Worm (Caenorhabditis elegans): ENCODE data around the gene ifd-1.

The ifd-1 gene

ce11 chrX:8817929-8818328 is 6.3 kb downstream of the ifd-1 start:
- TF ChIP-seq elt-2 (tag; optimal IDR thresholded peaks at IDR 0.05): peak; percentile 47
- TF ChIP-seq ceh-28 (tag; optimal IDR thresholded peaks at IDR 0.05): no peak
- TF ChIP-seq nhr-11 (tag; optimal IDR thresholded peaks at IDR 0.05): no peak
- TF ChIP-seq pha-4 (tag; optimal IDR thresholded peaks at IDR 0.05): peak; percentile 43
- no peak for TF ChIP-seq nhr-12 (tag; optimal IDR thresholded peaks at IDR 0.05)
- peak; percentile 15 for TF ChIP-seq pqm-1 (tag; optimal IDR thresholded peaks at IDR 0.05)

DNA sequence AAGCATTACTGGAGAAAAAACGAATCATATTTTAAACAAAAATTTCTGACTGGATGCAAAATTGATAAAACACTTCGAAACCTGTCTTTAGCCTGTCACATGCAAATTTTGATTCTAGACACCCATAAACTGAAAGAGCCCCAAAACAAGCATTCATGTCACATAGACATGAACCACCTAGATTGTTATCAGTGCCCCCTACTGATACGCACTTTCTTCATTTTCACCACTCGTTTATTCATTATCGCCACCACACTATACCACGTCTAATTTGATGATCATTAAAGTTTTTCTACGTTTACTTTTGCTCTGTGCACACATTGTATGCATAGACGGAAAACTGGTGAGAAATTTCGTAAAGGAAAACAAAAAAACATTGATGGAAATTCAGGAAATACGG is 12.3 kb downstream of the ifd-1 start, which contains the start of gene cnnm-2:
Gene cnnm-2, plus strand, starts transcription at position 190 of the 400 bp plus-strand sequence.
- TF ChIP-seq ama-1 (optimal IDR thresholded peaks at IDR 0.05) (no peak), pqm-1 (tag; optimal IDR thresholded peaks at IDR 0.05) (peak; percentile 63), elt-2 (tag; optimal IDR thresholded peaks at IDR 0.05) (peak; percentile 89), mml-1 (tag; optimal IDR thresholded peaks at IDR 0.05) (no peak), nhr-28 (tag; optimal IDR thresholded peaks at IDR 0.05) (no peak), pha-4 (tag; optimal IDR thresholded peaks at IDR 0.05) (peak; percentile 15)

DNA sequence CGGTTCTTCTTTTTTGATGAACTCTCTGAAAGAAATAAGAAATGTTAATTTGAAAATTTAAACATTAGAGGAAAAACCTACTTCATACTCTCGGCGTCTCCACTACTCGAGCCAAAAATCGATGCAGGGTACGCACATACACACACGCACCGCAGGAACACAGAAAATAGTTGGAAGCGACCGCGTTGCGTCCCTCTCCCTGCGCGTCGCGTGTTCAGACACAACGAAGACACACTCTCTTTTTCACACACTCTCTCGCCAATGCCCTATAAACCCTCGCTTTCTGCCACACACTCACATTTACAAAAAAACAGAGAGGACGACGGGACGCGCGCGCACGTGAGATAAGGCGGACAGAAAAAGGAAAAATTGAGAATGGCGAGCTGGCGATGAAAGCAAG is 13.3 kb downstream of the ifd-1 start, which contains the start of gene R04E5.9:
Gene R04E5.9, minus strand, starts transcription at position 235 of the 400 bp plus-strand sequence.
- TF ChIP-seq lsy-12 (tag; optimal IDR thresholded peaks at IDR 0.05): peak; percentile 10
- TF ChIP-seq nhr-77 (tag; optimal IDR thresholded peaks at IDR 0.05): no peak
- peak; percentile 60 for TF ChIP-seq lin-15B (tag; optimal IDR thresholded peaks at IDR 0.05)
- no peak for TF ChIP-seq nhr-76 (tag; optimal IDR thresholded peaks at IDR 0.05)
- peak; percentile 13 for TF ChIP-seq fos-1 (tag; optimal IDR thresholded peaks at IDR 0.05)
- peak; percentile 16 for TF ChIP-seq mml-1 (tag; optimal IDR thresholded peaks at IDR 0.05)
- no peak for TF ChIP-seq nhr-12 (tag; optimal IDR thresholded peaks at IDR 0.05)
- TF ChIP-seq unc-62 (GFP tag; optimal IDR thresholded peaks at IDR 0.05): no peak
- TF ChIP-seq ZK546.5 (tag; optimal IDR thresholded peaks at IDR 0.05): no peak
- peak; percentile 90 for TF ChIP-seq sea-2 (GFP tag; optimal IDR thresholded peaks at IDR 0.05)
- no peak for TF ChIP-seq aly-2 (tag; optimal IDR thresholded peaks at IDR 0.05)
- TF ChIP-seq nhr-237 (tag; optimal IDR thresholded peaks at IDR 0.05): no peak
- TF ChIP-seq pqm-1 (tag; optimal IDR thresholded peaks at IDR 0.05): peak; percentile 69
- TF ChIP-seq ama-1 (optimal IDR thresholded peaks at IDR 0.05): peak; percentile 70
- peak; percentile 69 for TF ChIP-seq snpc-4 (tag; optimal IDR thresholded peaks at IDR 0.05)
- TF ChIP-seq elt-1 (tag; optimal IDR thresholded peaks at IDR 0.05): peak; percentile 57
- TF ChIP-seq nhr-28 (tag; optimal IDR thresholded peaks at IDR 0.05): no peak
- TF ChIP-seq elt-3 (tag; optimal IDR thresholded peaks at IDR 0.05): no peak
- peak; percentile 77 for TF ChIP-seq nhr-25 (tag; optimal IDR thresholded peaks at IDR 0.05)
- TF ChIP-seq nhr-43 (tag; optimal IDR thresholded peaks at IDR 0.05; ENCODE audit: poor library complexity, severe bottlenecking): peak; percentile 47
- no peak for TF ChIP-seq egl-27 (tag; optimal IDR thresholded peaks at IDR 0.05)
- peak; percentile 78 for TF ChIP-seq skn-1 (tag; optimal IDR thresholded peaks at IDR 0.05)
- no peak for TF ChIP-seq zag-1 (tag; optimal IDR thresholded peaks at IDR 0.05)
- peak; percentile 18 for TF ChIP-seq ceh-82 (tag; optimal IDR thresholded peaks at IDR 0.05)
- no peak for TF ChIP-seq fkh-2 (tag; optimal IDR thresholded peaks at IDR 0.05)
- peak; percentile 92 for TF ChIP-seq egl-5 (tag; optimal IDR thresholded peaks at IDR 0.05)
- TF ChIP-seq jun-1 (tag; optimal IDR thresholded peaks at IDR 0.05): peak; percentile 82
- peak; percentile 52 for TF ChIP-seq R02D3.7 (tag; optimal IDR thresholded peaks at IDR 0.05)
- TF ChIP-seq ceh-16 (tag; optimal IDR thresholded peaks at IDR 0.05): no peak
- TF ChIP-seq tbx-2 (tag; optimal IDR thresholded peaks at IDR 0.05): peak; percentile 64
- TF ChIP-seq ceh-28 (tag; optimal IDR thresholded peaks at IDR 0.05): peak; percentile 86
- TF ChIP-seq nhr-23 (tag; optimal IDR thresholded peaks at IDR 0.05): peak; percentile 78
- peak; percentile 98 for TF ChIP-seq hmg-11 (tag; optimal IDR thresholded peaks at IDR 0.05)
- TF ChIP-seq elt-2 (tag; optimal IDR thresholded peaks at IDR 0.05): peak; percentile 87
- TF ChIP-seq ztf-11 (tag; optimal IDR thresholded peaks at IDR 0.05): no peak
- TF ChIP-seq nhr-11 (tag; optimal IDR thresholded peaks at IDR 0.05): no peak
- no peak for TF ChIP-seq ztf-4 (tag; optimal IDR thresholded peaks at IDR 0.05)
- TF ChIP-seq nfya-1 (tag; optimal IDR thresholded peaks at IDR 0.05; ENCODE audit: insufficient read depth): peak; percentile 94
- TF ChIP-seq lin-39 (tag; optimal IDR thresholded peaks at IDR 0.05): peak; percentile 94
- no peak for TF ChIP-seq daf-12 (tag; optimal IDR thresholded peaks at IDR 0.05)
- peak; percentile 89 for TF ChIP-seq mdl-1 (tag; optimal IDR thresholded peaks at IDR 0.05)
- peak; percentile 95 for TF ChIP-seq pha-4 (tag; optimal IDR thresholded peaks at IDR 0.05)
- no peak for TF ChIP-seq ceh-9 (tag; optimal IDR thresholded peaks at IDR 0.05)
- TF ChIP-seq unc-39 (tag; optimal IDR thresholded peaks at IDR 0.05): no peak
- TF ChIP-seq eor-1 (tag; optimal IDR thresholded peaks at IDR 0.05): no peak
- peak; percentile 82 for TF ChIP-seq fkh-10 (GFP tag; optimal IDR thresholded peaks at IDR 0.05)
- no peak for TF ChIP-seq nhr-67 (tag; optimal IDR thresholded peaks at IDR 0.05)
